Fruit fly (Drosophila melanogaster) whole organism, embryonic: ENCODE measurements around the gene FBXO11.
A peak's percentile ranks its signal among the peaks of the same experiment; 100 is the strongest.

Experiments used
- Atf-2 ChIP-seq: fragments of 200-800 bp; sonication (Bioruptor generic); optimal IDR thresholded peaks from 2 replicates; lab custom pipeline; 2016; ENCODE audit warnings: missing biosample characterization, missing genetic modification characterization
- Atf3 ChIP-seq: fragments of 200-800 bp; sonication (Bioruptor generic); optimal IDR thresholded peaks from 3 replicates; lab custom pipeline; 2016; ENCODE audit warnings: missing biosample characterization, missing genetic modification characterization
- CG10209 ChIP-seq: fragments of 200-800 bp; sonication (Bioruptor generic); optimal IDR thresholded peaks from 3 replicates; lab custom pipeline; 2017; ENCODE audit warnings: missing biosample characterization, mild to moderate bottlenecking, missing genetic modification characterization, missing genetic modification reagents
- CG10274 ChIP-seq: fragments of 200-800 bp; sonication (Bioruptor generic); optimal IDR thresholded peaks from 3 replicates; lab custom pipeline; 2017; ENCODE audit warnings: missing biosample characterization, mild to moderate bottlenecking, missing genetic modification characterization
- CG11085 ChIP-seq: fragments of 200-800 bp; sonication (Bioruptor generic); IDR thresholded peaks from 2 replicates; pipeline ENCODE4 v1.3.6; 2022; ENCODE audit warnings: missing biosample characterization, missing genetic modification characterization
- CG12299 ChIP-seq: fragments of 200-800 bp; sonication (Bioruptor generic); optimal IDR thresholded peaks from 2 replicates; lab custom pipeline; 2018; ENCODE audit warnings: missing biosample characterization, mild to moderate bottlenecking, missing genetic modification characterization
- CG12744 ChIP-seq: fragments of 200-800 bp; sonication (Bioruptor generic); optimal IDR thresholded peaks from 2 replicates; lab custom pipeline; 2016; ENCODE audit warnings: missing biosample characterization, missing genetic modification characterization
- CG12942 ChIP-seq: fragments of 200-800 bp; sonication (Bioruptor generic); optimal IDR thresholded peaks from 3 replicates; lab custom pipeline; 2016; ENCODE audit warnings: missing biosample characterization, missing genetic modification characterization
- CG1602 ChIP-seq: fragments of 200-800 bp; sonication (Bioruptor generic); optimal IDR thresholded peaks from 3 replicates; lab custom pipeline; 2016; ENCODE audit warnings: missing biosample characterization, missing genetic modification characterization
- CG16813 ChIP-seq: fragments of 200-800 bp; sonication (Bioruptor generic); IDR thresholded peaks from 3 replicates; pipeline ENCODE4 v1.3.6; 2022; ENCODE audit warnings: missing biosample characterization, missing genetic modification characterization; ENCODE audit not compliant: partially characterized antibody
- CG17328 ChIP-seq: fragments of 200-800 bp; sonication (Bioruptor generic); IDR thresholded peaks from 2 replicates; pipeline ENCODE4 v1.3.6; 2022; ENCODE audit warnings: missing biosample characterization, missing genetic modification characterization
- CG17568 ChIP-seq: fragments of 200-800 bp; sonication (Bioruptor generic); optimal IDR thresholded peaks from 2 replicates; lab custom pipeline; 2018; ENCODE audit warnings: missing biosample characterization, mild to moderate bottlenecking, missing genetic modification characterization, moderate library complexity
- CG17912 ChIP-seq: fragments of 200-800 bp; sonication (Bioruptor generic); optimal IDR thresholded peaks from 2 replicates; lab custom pipeline; 2018; ENCODE audit warnings: missing biosample characterization, mild to moderate bottlenecking, missing genetic modification characterization
- CG2202 ChIP-seq: fragments of 200-800 bp; sonication (Bioruptor generic); optimal IDR thresholded peaks from 2 replicates; lab custom pipeline; 2018; ENCODE audit warnings: missing biosample characterization, mild to moderate bottlenecking, missing genetic modification characterization
- CG32532 ChIP-seq: fragments of 200-800 bp; sonication (Bioruptor generic); IDR thresholded peaks from 2 replicates; pipeline ENCODE4 v1.3.6; 2022; ENCODE audit warnings: missing biosample characterization, missing genetic modification characterization
- CG4328 ChIP-seq: fragments of 200-800 bp; sonication (Bioruptor generic); optimal IDR thresholded peaks from 3 replicates; lab custom pipeline; 2017; ENCODE audit warnings: missing biosample characterization, missing genetic modification reagents, missing genetic modification characterization
- CG4360 ChIP-seq: fragments of 200-800 bp; sonication (Bioruptor generic); IDR thresholded peaks from 2 replicates; pipeline ENCODE4 v1.3.6; 2022; ENCODE audit warnings: missing biosample characterization, missing genetic modification characterization
- CG43689 ChIP-seq: fragments of 200-800 bp; sonication (Bioruptor generic); IDR thresholded peaks from 2 replicates; pipeline ENCODE4 v1.3.6; 2022; ENCODE audit warnings: missing biosample characterization, missing genetic modification characterization
- CG6813 ChIP-seq: fragments of 200-800 bp; sonication (Bioruptor generic); optimal IDR thresholded peaks from 2 replicates; lab custom pipeline; 2017; ENCODE audit warnings: missing biosample characterization, missing genetic modification characterization, mild to moderate bottlenecking, moderate library complexity, missing genetic modification reagents
- CG6854 ChIP-seq: fragments of 200-800 bp; sonication (Bioruptor generic); optimal IDR thresholded peaks from 3 replicates; lab custom pipeline; 2017; ENCODE audit warnings: missing biosample characterization, mild to moderate bottlenecking, missing genetic modification characterization
- CG8290 ChIP-seq, 3 experiments: fragments of 200-800 bp; sonication (Bioruptor generic); optimal IDR thresholded peaks; 2 replicates each; lab custom pipeline; 2016 to 2019; ENCODE audit warnings: missing biosample characterization in 3 of 3, missing genetic modification characterization in 3 of 3, mild to moderate bottlenecking in 2 of 3, moderate library complexity in 1 of 3
- CG8924 ChIP-seq: fragments of 200-800 bp; optimal IDR thresholded peaks from 3 replicates; lab custom pipeline; 2019; ENCODE audit warnings: missing biosample characterization, mild to moderate bottlenecking, missing genetic modification characterization, moderate library complexity
- D19A ChIP-seq: fragments of 200-800 bp; optimal IDR thresholded peaks from 3 replicates; lab custom pipeline; 2019; ENCODE audit warnings: missing biosample characterization, mild to moderate bottlenecking, missing genetic modification characterization, moderate library complexity
- Dbx ChIP-seq: fragments of 200-800 bp; sonication (Bioruptor generic); IDR thresholded peaks from 3 replicates; pipeline ENCODE4 v1.3.6; 2022; ENCODE audit warnings: missing biosample characterization, missing genetic modification characterization
- Doc3 ChIP-seq: fragments of 200-800 bp; sonication (Bioruptor generic); IDR thresholded peaks from 3 replicates; pipeline ENCODE4 v1.3.6; 2022; ENCODE audit warnings: missing biosample characterization, missing genetic modification characterization; ENCODE audit not compliant: partially characterized antibody
- Dp ChIP-seq: fragments of 200-800 bp; sonication (Bioruptor generic); optimal IDR thresholded peaks from 2 replicates; lab custom pipeline; 2018; ENCODE audit warnings: missing biosample characterization, mild to moderate bottlenecking, missing genetic modification characterization, moderate library complexity
- Dref ChIP-seq: fragments of 200-800 bp; sonication (Bioruptor generic); IDR thresholded peaks from 2 replicates; pipeline ENCODE4 v1.3.6; 2022; ENCODE audit warnings: missing biosample characterization, missing genetic modification characterization
- Elba2 ChIP-seq: fragments of 200-800 bp; sonication (Bioruptor generic); optimal IDR thresholded peaks from 3 replicates; lab custom pipeline; 2016; ENCODE audit warnings: missing biosample characterization, missing genetic modification characterization
- HmgD ChIP-seq: fragments of 200-800 bp; sonication (Bioruptor generic); optimal IDR thresholded peaks from 3 replicates; lab custom pipeline; 2016; ENCODE audit warnings: missing biosample characterization, missing genetic modification characterization
- Hsf ChIP-seq: fragments of 200-800 bp; sonication (Bioruptor generic); optimal IDR thresholded peaks from 3 replicates; lab custom pipeline; 2016; ENCODE audit warnings: missing biosample characterization, missing genetic modification characterization
- Mad ChIP-seq: fragments of 200-800 bp; sonication (Bioruptor generic); optimal IDR thresholded peaks from 2 replicates; lab custom pipeline; 2016; ENCODE audit warnings: missing biosample characterization, missing genetic modification characterization
- NK7.1 ChIP-seq: fragments of 200-800 bp; sonication (Bioruptor generic); optimal IDR thresholded peaks from 3 replicates; lab custom pipeline; 2016; ENCODE audit warnings: missing biosample characterization, missing genetic modification characterization
- PHDP ChIP-seq: fragments of 200-800 bp; sonication (Bioruptor generic); optimal IDR thresholded peaks from 3 replicates; lab custom pipeline; 2018; ENCODE audit warnings: missing biosample characterization, mild to moderate bottlenecking, missing genetic modification characterization, moderate library complexity
- Sry-δ ChIP-seq: fragments of 200-800 bp; sonication (Bioruptor generic); optimal IDR thresholded peaks from 2 replicates; lab custom pipeline; 2016; ENCODE audit warnings: missing biosample characterization, missing genetic modification characterization
- al ChIP-seq: fragments of 200-800 bp; sonication (Bioruptor generic); IDR thresholded peaks from 2 replicates; pipeline ENCODE4 v1.3.6; 2022; ENCODE audit warnings: missing biosample characterization, missing genetic modification characterization
- ato ChIP-seq: fragments of 200-800 bp; sonication (Bioruptor generic); IDR thresholded peaks from 2 replicates; pipeline ENCODE4 v1.3.6; 2022; ENCODE audit warnings: missing biosample characterization, missing genetic modification characterization; ENCODE audit not compliant: partially characterized antibody
- bowl ChIP-seq: fragments of 200-800 bp; sonication (Bioruptor generic); IDR thresholded peaks from 2 replicates; pipeline ENCODE4 v1.3.6; 2022; ENCODE audit warnings: missing biosample characterization, missing genetic modification characterization
- crol ChIP-seq: fragments of 200-800 bp; sonication (Bioruptor generic); IDR thresholded peaks from 2 replicates; pipeline ENCODE4 v1.3.6; 2022; ENCODE audit warnings: missing biosample characterization, missing genetic modification characterization
- da ChIP-seq: fragments of 200-800 bp; sonication (Bioruptor generic); optimal IDR thresholded peaks from 2 replicates; lab custom pipeline; 2016; ENCODE audit warnings: missing biosample characterization, missing genetic modification characterization
- exex ChIP-seq: fragments of 200-800 bp; sonication (Bioruptor generic); optimal IDR thresholded peaks from 4 replicates; lab custom pipeline; 2018; ENCODE audit warnings: missing biosample characterization, mild to moderate bottlenecking, missing genetic modification characterization, moderate library complexity
- hth ChIP-seq: fragments of >200 bp; optimal IDR thresholded peaks from 2 replicates; lab custom pipeline; 2017; ENCODE audit warnings: inconsistent platforms
- inv ChIP-seq: fragments of 200-800 bp; sonication (Bioruptor generic); IDR thresholded peaks from 2 replicates; pipeline ENCODE4 v1.3.6; 2022; ENCODE audit warnings: missing biosample characterization, missing genetic modification characterization; ENCODE audit not compliant: partially characterized antibody
- jumu ChIP-seq: fragments of 200-800 bp; sonication (Bioruptor generic); optimal IDR thresholded peaks from 3 replicates; lab custom pipeline; 2016; ENCODE audit warnings: missing biosample characterization, missing genetic modification characterization
- lab ChIP-seq: fragments of 200-800 bp; sonication (Bioruptor generic); optimal IDR thresholded peaks from 3 replicates; lab custom pipeline; 2017; ENCODE audit warnings: missing biosample characterization, missing genetic modification characterization, mild to moderate bottlenecking, moderate library complexity, missing genetic modification reagents
- mirr ChIP-seq: fragments of 200-800 bp; sonication (Bioruptor generic); optimal IDR thresholded peaks from 3 replicates; lab custom pipeline; 2018; ENCODE audit warnings: missing biosample characterization, mild to moderate bottlenecking, missing genetic modification characterization
- p53 ChIP-seq: fragments of 200-800 bp; sonication (Bioruptor generic); optimal IDR thresholded peaks from 2 replicates; lab custom pipeline; 2016; ENCODE audit warnings: missing biosample characterization, missing genetic modification characterization
- phol ChIP-seq: fragments of 200-800 bp; sonication (Bioruptor generic); optimal IDR thresholded peaks from 3 replicates; lab custom pipeline; 2018; ENCODE audit warnings: missing biosample characterization, mild to moderate bottlenecking, missing genetic modification characterization, moderate library complexity
- pnt ChIP-seq: fragments of 200-800 bp; sonication (Bioruptor generic); optimal IDR thresholded peaks from 3 replicates; lab custom pipeline; 2016; ENCODE audit warnings: missing biosample characterization, missing genetic modification characterization
- shn ChIP-seq: fragments of 200-800 bp; sonication (Bioruptor generic); optimal IDR thresholded peaks from 3 replicates; lab custom pipeline; 2016; ENCODE audit warnings: missing biosample characterization, missing genetic modification characterization
- sob ChIP-seq: fragments of 200-800 bp; sonication (Bioruptor generic); IDR thresholded peaks from 2 replicates; pipeline ENCODE4 v1.3.6; 2022; ENCODE audit warnings: missing biosample characterization, missing genetic modification characterization
- tio ChIP-seq: fragments of 200-800 bp; sonication (Bioruptor generic); optimal IDR thresholded peaks from 2 replicates; lab custom pipeline; 2017; ENCODE audit warnings: missing biosample characterization, missing genetic modification characterization, inconsistent platforms
- zfh1 ChIP-seq: fragments of 200-800 bp; sonication (Bioruptor generic); IDR thresholded peaks from 3 replicates; pipeline ENCODE4 v1.3.6; 2022; ENCODE audit warnings: missing biosample characterization, missing genetic modification characterization

The FBXO11 gene

dm6 chr3R:9793018-9793417 is 16.1 kb downstream of the FBXO11 start, which contains the start of gene CG8516 (continued):
- no peak for TF ChIP-seq shn
- TF ChIP-seq pnt (GFP tag; lab: Kevin White, UChicago), result no peak
- TF ChIP-seq Hsf, result no peak
- TF ChIP-seq ato (GFP tag; lab: Robert Waterston, UW), result no peak
- peak; percentile 6 for TF ChIP-seq PHDP (tag; lab: Kevin White, UChicago)
- no peak for TF ChIP-seq exex (tag; lab: Kevin White, UChicago)
- no peak for TF ChIP-seq Doc3 (GFP tag; lab: Robert Waterston, UW)
- no peak for TF ChIP-seq Mad (GFP tag; lab: Kevin White, UChicago)
- no peak for TF ChIP-seq CG10209
- peak; percentile 0 for TF ChIP-seq CG17912
- TF ChIP-seq CG32532 (GFP tag; lab: Robert Waterston, UW), result peak; percentile 34; the same call in 1 of the 2 replicates
- no peak for TF ChIP-seq CG8290 (GFP tag; optimal IDR thresholded peaks at IDR 0.05; lab: Kevin White, UChicago)
- TF ChIP-seq CG8290 (tag; optimal IDR thresholded peaks at IDR 0.05; lab: Kevin White, UChicago), result no peak
- TF ChIP-seq CG12299, result no peak
- peak; percentile 36 for TF ChIP-seq CG17328
- no peak for TF ChIP-seq CG43689 (GFP tag; lab: Robert Waterston, UW)
- TF ChIP-seq CG4328 (GFP tag; lab: Kevin White, UChicago), result no peak
- TF ChIP-seq zfh1 (GFP tag; lab: Robert Waterston, UW), result no peak
- no peak for TF ChIP-seq CG16813
- no peak for TF ChIP-seq Atf-2 (GFP tag; lab: Kevin White, UChicago)
- no peak for TF ChIP-seq CG17568 (GFP tag; lab: Kevin White, UChicago)
- TF ChIP-seq bowl (GFP tag; lab: Robert Waterston, UW), result 0 out of 2 replicates have a peak, but pooled peaks have one; percentile 39
- TF ChIP-seq Atf3 (GFP tag; lab: Kevin White, UChicago), result peak; percentile 13
- no peak for TF ChIP-seq NK7.1 (GFP tag; lab: Kevin White, UChicago)
- no peak for TF ChIP-seq mirr (GFP tag; lab: Kevin White, UChicago)
- no peak for TF ChIP-seq D19A (tag; lab: Kevin White, UChicago)
- TF ChIP-seq hth (lab: Kevin White, UChicago), result no peak
- TF ChIP-seq CG4360 (GFP tag; lab: Robert Waterston, UW), result peak; percentile 90
- no peak for TF ChIP-seq tio
- no peak for TF ChIP-seq jumu
- no peak for TF ChIP-seq CG12744 (GFP tag; lab: Kevin White, UChicago)
- no peak for TF ChIP-seq CG1602 (GFP tag; lab: Kevin White, UChicago)
- no peak for TF ChIP-seq sob (GFP tag; lab: Robert Waterston, UW)
- TF ChIP-seq crol (GFP tag; lab: Robert Waterston, UW), result no peak
- TF ChIP-seq da (GFP tag; lab: Kevin White, UChicago), result no peak
- no peak for TF ChIP-seq CG6813 (GFP tag; lab: Kevin White, UChicago)
- TF ChIP-seq Dp, result peak; percentile 49
- no peak for TF ChIP-seq CG10274 (GFP tag; lab: Kevin White, UChicago)
- TF ChIP-seq Dbx (GFP tag; lab: Robert Waterston, UW), result no peak; the same call in 2 of the 3 replicates
- TF ChIP-seq lab, result no peak
- no peak for TF ChIP-seq p53 (GFP tag; lab: Kevin White, UChicago)
- no peak for TF ChIP-seq HmgD
- TF ChIP-seq phol (tag; lab: Kevin White, UChicago), result peak; percentile 42
- no peak for TF ChIP-seq CG2202 (tag; lab: Kevin White, UChicago)
- no peak for TF ChIP-seq Elba2 (GFP tag; lab: Kevin White, UChicago)
- no peak for TF ChIP-seq al (GFP tag; lab: Robert Waterston, UW)
- TF ChIP-seq Dref (GFP tag; lab: Robert Waterston, UW), result no peak
- TF ChIP-seq inv, result no peak
- TF ChIP-seq CG8924 (tag; lab: Kevin White, UChicago), result peak; percentile 23
- TF ChIP-seq CG11085 (GFP tag; lab: Robert Waterston, UW), result no peak
- no peak for TF ChIP-seq CG6854 (GFP tag; lab: Kevin White, UChicago)
- peak; percentile 30 for TF ChIP-seq Sry-δ (GFP tag; lab: Kevin White, UChicago)
- no peak for TF ChIP-seq CG12942 (GFP tag; lab: Kevin White, UChicago)
